Fruit fly (Drosophila melanogaster) whole organism, adult: ENCODE measurements around the gene fd96Cb.

Experiments
- CG12768 ChIP-seq: fragments of 200-800 bp; sonication (Bioruptor generic); optimal IDR thresholded peaks from 2 replicates; lab custom pipeline; 2017; ENCODE audit warnings: missing biosample characterization, missing genetic modification characterization, mild to moderate bottlenecking, moderate library complexity, missing genetic modification reagents
- CG33017 ChIP-seq: fragments of 200-800 bp; sonication (Bioruptor generic); optimal IDR thresholded peaks from 2 replicates; lab custom pipeline; 2018; ENCODE audit warnings: missing biosample characterization, mild to moderate bottlenecking, missing genetic modification characterization, moderate library complexity
- CG5204 ChIP-seq: fragments of 200-800 bp; sonication (Bioruptor generic); optimal IDR thresholded peaks from 2 replicates; lab custom pipeline; 2016; ENCODE audit warnings: missing biosample characterization, missing genetic modification characterization
- CG7101 ChIP-seq: fragments of 200-800 bp; sonication (Bioruptor generic); optimal IDR thresholded peaks from 2 replicates; lab custom pipeline; 2018; ENCODE audit warnings: missing biosample characterization, mild to moderate bottlenecking, missing genetic modification characterization, moderate library complexity
- Hr96 ChIP-seq: fragments of 200-800 bp; sonication (Bioruptor generic); optimal IDR thresholded peaks from 2 replicates; lab custom pipeline; 2016; ENCODE audit warnings: missing biosample characterization, missing genetic modification characterization
- cic ChIP-seq: fragments of 200-800 bp; sonication (Bioruptor generic); optimal IDR thresholded peaks from 2 replicates; lab custom pipeline; 2017; ENCODE audit warnings: missing biosample characterization, mild to moderate bottlenecking, missing genetic modification characterization, moderate library complexity

DNA sequence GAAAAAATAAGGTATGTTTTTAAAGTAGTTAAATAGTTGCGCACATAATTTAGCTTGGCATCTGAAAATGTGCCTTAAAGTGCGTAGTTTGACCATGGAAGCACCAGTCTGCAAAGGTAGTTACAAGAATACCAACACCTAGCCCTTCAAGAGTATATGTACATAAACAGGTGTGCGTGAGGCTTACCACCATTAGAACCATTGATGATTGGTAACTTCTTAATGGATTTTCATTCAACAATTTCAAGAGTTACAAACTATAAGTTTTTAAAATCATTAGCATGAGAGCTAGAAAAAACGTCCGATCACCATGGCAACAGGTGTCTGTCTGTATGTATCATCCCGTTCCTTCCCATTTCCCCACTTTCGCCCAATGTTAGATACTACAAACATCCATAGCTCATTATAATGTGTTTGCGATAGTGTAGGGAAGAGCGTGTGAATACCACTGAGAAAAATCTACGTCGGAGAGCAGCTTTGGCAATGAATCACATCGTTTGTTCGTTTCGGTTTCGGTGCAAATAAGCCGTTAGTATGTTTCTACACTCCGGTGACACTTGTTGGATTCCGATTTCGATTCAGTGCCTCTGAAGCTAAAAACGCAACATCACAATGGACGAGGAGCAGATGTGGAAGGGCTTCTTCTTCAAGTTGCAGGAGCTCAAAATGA lies 38.2 kb upstream of the fd96Cb start:
- no peak for TF ChIP-seq CG7101 (tag; lab: Kevin White, UChicago)
- no peak for TF ChIP-seq CG33017 (tag; lab: Kevin White, UChicago)
- no peak for TF ChIP-seq CG5204
- peak; percentile 56 for TF ChIP-seq cic
- peak; percentile 8 for TF ChIP-seq CG12768
- no peak for TF ChIP-seq Hr96
